Fruit fly (Drosophila melanogaster) whole organism, wandering third instar larva: ENCODE data around the gene Nepl13.

ENCODE experiments used
- CG32264 ChIP-seq: fragments of 200-800 bp; sonication (Bioruptor generic); optimal IDR thresholded peaks from 2 replicates; lab custom pipeline; 2016; ENCODE audit warnings: missing biosample characterization, missing genetic modification characterization
- CG9705 ChIP-seq: fragments of 200-800 bp; sonication (Bioruptor generic); optimal IDR thresholded peaks from 2 replicates; lab custom pipeline; 2018; ENCODE audit warnings: missing biosample characterization, mild to moderate bottlenecking, missing genetic modification characterization
- CrebA ChIP-seq: fragments of 200-800 bp; sonication (Bioruptor generic); optimal IDR thresholded peaks from 2 replicates; lab custom pipeline; 2016; ENCODE audit warnings: missing biosample characterization, mild to moderate bottlenecking, missing genetic modification characterization, borderline replicate concordance
- Dfd ChIP-seq: fragments of >200 bp; optimal IDR thresholded peaks from 2 replicates; lab custom pipeline; 2017; ENCODE audit warnings: missing biosample characterization, missing genetic modification characterization
- Dif ChIP-seq: fragments of 200-275, 200-300 bp; sonication (Bioruptor generic); optimal IDR thresholded peaks from 2 replicates; lab custom pipeline; 2018; ENCODE audit warnings: missing biosample characterization, missing genetic modification characterization; ENCODE audit not compliant: partially characterized antibody
- GATAd ChIP-seq: sonication (Bioruptor generic); optimal IDR thresholded peaks from 2 replicates; lab custom pipeline; 2016; ENCODE audit warnings: missing biosample characterization, missing genetic modification characterization
- HLH106 ChIP-seq: fragments of 200-800 bp; optimal IDR thresholded peaks from 3 replicates; lab custom pipeline; 2019; ENCODE audit warnings: missing biosample characterization, mild to moderate bottlenecking, missing genetic modification characterization, moderate library complexity
- Hnf4 ChIP-seq: fragments of 200-800 bp; sonication (Bioruptor generic); optimal IDR thresholded peaks from 2 replicates; lab custom pipeline; 2016; ENCODE audit warnings: missing biosample characterization, mild to moderate bottlenecking, missing genetic modification characterization
- Hr78 ChIP-seq: fragments of >200 bp; optimal IDR thresholded peaks from 2 replicates; lab custom pipeline; 2017; ENCODE audit warnings: missing biosample characterization, missing genetic modification characterization
- Hr83 ChIP-seq: fragments of 200-300 bp; sonication (Bioruptor generic); optimal IDR thresholded peaks from 2 replicates; lab custom pipeline; 2016; ENCODE audit warnings: missing biosample characterization, mild to moderate bottlenecking, missing genetic modification characterization, moderate library complexity; ENCODE audit not compliant: poor library complexity, severe bottlenecking
- Jra ChIP-seq: sonication (Bioruptor generic); optimal IDR thresholded peaks from 2 replicates; lab custom pipeline; 2016; ENCODE audit warnings: missing biosample characterization, missing genetic modification characterization
- Mio ChIP-seq: sonication (Bioruptor generic); optimal IDR thresholded peaks from 2 replicates; lab custom pipeline; 2016; ENCODE audit warnings: missing biosample characterization, missing genetic modification characterization
- Myc ChIP-seq: fragments of >200 bp; optimal IDR thresholded peaks from 2 replicates; lab custom pipeline; 2017
- N ChIP-seq: fragments of >200 bp; optimal IDR thresholded peaks from 2 replicates; lab custom pipeline; 2018; ENCODE audit warnings: missing biosample characterization, missing external identifiers, missing genetic modification characterization
- OdsH ChIP-seq: fragments of 200-800 bp; sonication (Bioruptor generic); optimal IDR thresholded peaks from 2 replicates; lab custom pipeline; 2016; ENCODE audit warnings: missing biosample characterization, mild to moderate bottlenecking, missing genetic modification characterization
- Rel ChIP-seq, 2 experiments: fragments of 200-800 bp; sonication (Bioruptor generic) in 1 of 2; optimal IDR thresholded peaks; 2 replicates in 1 of 2; 3 replicates in 1 of 2; lab custom pipeline; 2016 to 2019; ENCODE audit warnings: mild to moderate bottlenecking in 2 of 2, missing biosample characterization in 2 of 2, missing genetic modification characterization in 2 of 2, moderate library complexity in 1 of 2
- Sp1 ChIP-seq: fragments of 200-800 bp; sonication (Bioruptor generic); optimal IDR thresholded peaks from 3 replicates; lab custom pipeline; 2019; ENCODE audit warnings: missing biosample characterization, mild to moderate bottlenecking, missing genetic modification characterization, moderate library complexity
- Vsx2 ChIP-seq: fragments of 200-300, 225-300 bp; sonication (Bioruptor generic); optimal IDR thresholded peaks from 2 replicates; lab custom pipeline; 2018; ENCODE audit warnings: missing biosample characterization, missing genetic modification characterization; ENCODE audit not compliant: partially characterized antibody
- dl ChIP-seq, 2 experiments: fragments of 175-275, 200-275 bp in 1 of 2; fragments of 200-275 bp in 1 of 2; sonication (Bioruptor generic); optimal IDR thresholded peaks; lab custom pipeline; 2018; ENCODE audit warnings: mild to moderate bottlenecking in 2 of 2, missing biosample characterization in 2 of 2, missing genetic modification characterization in 2 of 2, moderate library complexity in 2 of 2; ENCODE audit not compliant: partially characterized antibody in 2 of 2, insufficient read depth in 1 of 2
- dmrt93B ChIP-seq: fragments of 200-800 bp; sonication (Bioruptor generic); optimal IDR thresholded peaks from 2 replicates; lab custom pipeline; 2018; ENCODE audit warnings: missing biosample characterization, mild to moderate bottlenecking, missing genetic modification characterization
- ey ChIP-seq: fragments of 200-800 bp; sonication (Bioruptor generic); optimal IDR thresholded peaks from 2 replicates; lab custom pipeline; 2016; ENCODE audit warnings: missing biosample characterization, missing genetic modification characterization
- foxo ChIP-seq, 2 experiments: fragments of 200-800 bp; sonication (Bioruptor generic); optimal IDR thresholded peaks; 2 replicates in 1 of 2; 3 replicates in 1 of 2; lab custom pipeline; 2016 to 2017; ENCODE audit warnings: missing biosample characterization in 2 of 2, missing genetic modification characterization in 2 of 2
- fru ChIP-seq: fragments of 200-800 bp; sonication (Bioruptor generic); optimal IDR thresholded peaks from 3 replicates; lab custom pipeline; 2016; ENCODE audit warnings: missing biosample characterization, mild to moderate bottlenecking, missing genetic modification characterization
- h ChIP-seq: fragments of 200-800 bp; sonication (Bioruptor generic); optimal IDR thresholded peaks from 3 replicates; lab custom pipeline; 2016; ENCODE audit warnings: missing biosample characterization, mild to moderate bottlenecking, missing genetic modification characterization
- jim ChIP-seq: fragments of 175-275, 200-325 bp; sonication (Bioruptor generic); optimal IDR thresholded peaks from 2 replicates; lab custom pipeline; 2016; ENCODE audit warnings: missing biosample characterization, mild to moderate bottlenecking, missing genetic modification characterization
- lola ChIP-seq: fragments of >200 bp; optimal IDR thresholded peaks from 2 replicates; lab custom pipeline; 2017; ENCODE audit warnings: missing biosample characterization, missing genetic modification characterization
- pan ChIP-seq: fragments of >200 bp; optimal IDR thresholded peaks from 2 replicates; lab custom pipeline; 2017
- rgr ChIP-seq: fragments of 200-800 bp; sonication (Bioruptor generic); optimal IDR thresholded peaks from 3 replicates; lab custom pipeline; 2016; ENCODE audit warnings: missing biosample characterization, mild to moderate bottlenecking, missing genetic modification characterization
- sage ChIP-seq: fragments of 200-800 bp; sonication (Bioruptor generic); optimal IDR thresholded peaks from 2 replicates; lab custom pipeline; 2016; ENCODE audit warnings: missing biosample characterization, mild to moderate bottlenecking, missing genetic modification characterization
- sv ChIP-seq: fragments of 200-800 bp; sonication (Bioruptor generic); optimal IDR thresholded peaks from 3 replicates; lab custom pipeline; 2016; ENCODE audit warnings: missing biosample characterization, missing genetic modification characterization
- tai ChIP-seq: sonication (Bioruptor generic); optimal IDR thresholded peaks from 2 replicates; lab custom pipeline; 2016; ENCODE audit warnings: missing biosample characterization, missing genetic modification characterization
- usp ChIP-seq: fragments of >200 bp; optimal IDR thresholded peaks from 2 replicates; lab custom pipeline; 2017; ENCODE audit warnings: missing biosample characterization, missing genetic modification characterization

Nepl13 gene

dm6 chr3R:22780135-22780534 is 19.3 kb upstream of the Nepl13 start:
- TF ChIP-seq HLH106 (tag; lab: Kevin White, UChicago) (no peak), CrebA (GFP tag; lab: Kevin White, UChicago) (no peak), foxo (GFP tag; optimal IDR thresholded peaks at IDR 0.05; lab: Kevin White, UChicago) (no peak), Vsx2 (GFP tag; lab: Kevin White, UChicago) (no peak), Sp1 (GFP tag; lab: Kevin White, UChicago) (no peak), usp (GFP tag; lab: Kevin White, UChicago) (no peak), Jra (no peak), fru (GFP tag; lab: Kevin White, UChicago) (no peak), sage (no peak), CG9705 (GFP tag; lab: Kevin White, UChicago) (no peak), lola (GFP tag; lab: Kevin White, UChicago) (no peak), h (no peak), dl (GFP tag; optimal IDR thresholded peaks at IDR 0.05; lab: Kevin White, UChicago; ENCODE audit: insufficient read depth in 1 of 2, partially characterized antibody in 2 of 2) (no peak), Rel (GFP tag; optimal IDR thresholded peaks at IDR 0.05; lab: Kevin White, UChicago) (no peak), Rel (tag; optimal IDR thresholded peaks at IDR 0.05; lab: Kevin White, UChicago) (no peak)
- TF ChIP-seq, all 38 proteins: peak for 0

DNA sequence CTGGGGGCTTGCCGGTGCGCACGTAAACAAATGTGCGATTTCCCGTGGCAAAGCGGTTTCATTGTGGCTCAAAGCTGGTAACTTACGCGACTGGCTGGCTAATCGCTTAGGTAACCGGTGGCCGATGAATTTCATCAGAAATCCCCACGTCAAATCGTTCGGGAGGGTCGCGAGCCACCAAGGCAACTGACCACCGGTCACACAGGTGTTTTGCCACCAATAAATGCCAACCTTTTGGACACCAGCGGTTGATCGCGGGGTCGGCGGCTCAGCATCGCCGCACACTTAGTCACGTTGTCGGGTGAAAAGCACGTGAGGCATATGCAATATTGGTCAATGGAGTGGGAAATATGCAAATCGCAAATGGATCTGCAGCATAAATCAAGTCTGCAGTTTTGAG is 15.6 kb upstream of the Nepl13 start:
- TF ChIP-seq HLH106 (tag; lab: Kevin White, UChicago), result no peak
- no peak for TF ChIP-seq Dfd (GFP tag; lab: Kevin White, UChicago)
- TF ChIP-seq OdsH, result no peak
- no peak for TF ChIP-seq sage
- TF ChIP-seq h, result no peak
- no peak for TF ChIP-seq Hr78 (GFP tag; lab: Kevin White, UChicago)
- no peak for TF ChIP-seq ey (GFP tag; lab: Kevin White, UChicago)
- no peak for TF ChIP-seq Vsx2 (GFP tag; lab: Kevin White, UChicago)
- TF ChIP-seq pan (lab: Kevin White, UChicago), result no peak
- no peak for TF ChIP-seq sv (GFP tag; lab: Kevin White, UChicago)
- no peak for TF ChIP-seq Jra
- no peak for TF ChIP-seq CrebA (GFP tag; lab: Kevin White, UChicago)
- no peak for TF ChIP-seq Myc (lab: Kevin White, UChicago)
- no peak for TF ChIP-seq tai
- no peak for TF ChIP-seq rgr (GFP tag; lab: Kevin White, UChicago)

DNA sequence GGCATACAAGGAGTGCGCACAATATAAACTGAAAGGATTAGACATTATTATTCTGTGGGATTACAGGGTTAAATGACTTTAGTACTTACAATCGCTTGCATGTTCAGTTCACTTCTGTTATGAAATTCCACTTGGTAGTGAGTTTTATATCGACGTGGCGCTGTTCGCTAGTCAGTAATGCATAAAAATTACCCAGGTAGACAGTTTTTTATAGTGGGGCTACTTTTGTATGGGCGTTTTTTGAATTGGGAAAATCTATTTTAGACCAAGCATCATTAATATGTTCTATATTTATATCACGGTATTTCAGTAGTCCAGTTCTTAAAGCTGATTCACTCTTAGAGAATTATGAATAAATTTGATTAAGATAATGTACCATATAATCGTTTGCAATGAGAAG is 10.8 kb upstream of the Nepl13 start, which contains the start of gene CG43095:
TSS of gene CG43095 (minus strand) at position 101 of the 400 bp plus-strand sequence.
- TF ChIP-seq GATAd (GFP tag; lab: Kevin White, UChicago) (no peak), sage (no peak), jim (GFP tag; lab: Kevin White, UChicago) (no peak), Mio (GFP tag; lab: Kevin White, UChicago) (no peak), Dif (no peak), OdsH (no peak), Hr83 (GFP tag; lab: Kevin White, UChicago) (no peak), fru (GFP tag; lab: Kevin White, UChicago) (no peak), CrebA (GFP tag; lab: Kevin White, UChicago) (no peak), rgr (GFP tag; lab: Kevin White, UChicago) (no peak), CG32264 (GFP tag; lab: Kevin White, UChicago) (no peak), tai (no peak), dmrt93B (GFP tag; lab: Kevin White, UChicago) (no peak), Hnf4 (GFP tag; lab: Kevin White, UChicago) (no peak), Rel (GFP tag; optimal IDR thresholded peaks at IDR 0.05; lab: Kevin White, UChicago) (no peak), Rel (tag; optimal IDR thresholded peaks at IDR 0.05; lab: Kevin White, UChicago) (no peak)

DNA sequence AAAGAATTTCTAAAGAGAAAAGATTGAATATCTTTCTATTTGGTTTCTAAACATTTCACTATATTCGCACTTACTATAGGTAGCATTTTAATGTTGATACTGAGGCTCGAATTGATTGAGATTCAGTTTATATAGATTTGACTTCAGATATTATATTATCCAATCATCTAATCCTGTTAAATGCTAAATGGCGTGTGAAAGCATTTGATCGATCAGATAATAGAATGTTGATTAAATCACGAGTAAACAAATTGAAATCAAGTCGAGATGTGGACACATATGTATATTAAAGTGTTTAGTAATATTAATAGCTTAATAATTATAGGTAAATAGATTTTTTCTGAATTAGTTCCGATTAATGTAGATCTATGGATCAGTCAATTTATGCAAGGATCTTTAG is 10.0 kb upstream of the Nepl13 start, which contains the start of gene CG43094:
TSS of gene CG43094 (minus strand) at position 101 of the 400 bp plus-strand sequence.
- TF ChIP-seq tai, result no peak
- TF ChIP-seq Mio (GFP tag; lab: Kevin White, UChicago), result no peak
- TF ChIP-seq CrebA (GFP tag; lab: Kevin White, UChicago), result no peak
- TF ChIP-seq N (GFP tag; lab: Kevin White, UChicago), result no peak
- TF ChIP-seq usp (GFP tag; lab: Kevin White, UChicago), result no peak
- no peak for TF ChIP-seq jim (GFP tag; lab: Kevin White, UChicago)
- no peak for TF ChIP-seq CG32264 (GFP tag; lab: Kevin White, UChicago)
- TF ChIP-seq sage, result no peak
- no peak for TF ChIP-seq CG9705 (GFP tag; lab: Kevin White, UChicago)
